Worm (Caenorhabditis elegans) whole organism, early embryonic: ENCODE results near the gene lrpc-1.

Experiments
- B0310.2 ChIP-seq: sonication (generic microtip); optimal IDR thresholded peaks from 2 replicates; lab custom pipeline; 2016; ENCODE audit warnings: mild to moderate bottlenecking, missing genetic modification characterization, missing compliant biosample characterization
- F13C5.2 ChIP-seq: sonication (generic microtip); optimal IDR thresholded peaks from 2 replicates; lab custom pipeline; 2017; ENCODE audit warnings: mild to moderate bottlenecking, missing genetic modification characterization, inconsistent platforms, missing compliant biosample characterization
- aly-1 ChIP-seq: sonication (generic microtip); optimal IDR thresholded peaks from 2 replicates; lab custom pipeline; 2016; ENCODE audit warnings: missing genetic modification characterization, missing compliant biosample characterization
- ama-1 ChIP-seq: fragments of 150-350 bp; optimal IDR thresholded peaks from 2 replicates; lab custom pipeline; 2014
- ceh-13 ChIP-seq: fragments of 200-800 bp; sonication (Bioruptor generic); optimal IDR thresholded peaks from 2 replicates; lab custom pipeline; 2018; ENCODE audit warnings: mild to moderate bottlenecking, missing genetic modification characterization, missing compliant biosample characterization
- ceh-36 ChIP-seq: sonication (generic microtip); optimal IDR thresholded peaks from 2 replicates; lab custom pipeline; 2016; ENCODE audit warnings: missing genetic modification characterization, inconsistent platforms, missing compliant biosample characterization
- ets-7 ChIP-seq: sonication (generic microtip); optimal IDR thresholded peaks from 2 replicates; lab custom pipeline; 2016; ENCODE audit warnings: missing genotype, missing genetic modification characterization, missing compliant biosample characterization
- flt-1 ChIP-seq: fragments of 200-800 bp; sonication (Bioruptor generic); IDR thresholded peaks from 2 replicates; pipeline ENCODE4 v1.3.6; 2022; ENCODE audit warnings: missing genetic modification characterization, missing compliant biosample characterization
- hmbx-1 ChIP-seq: sonication (generic microtip); optimal IDR thresholded peaks from 2 replicates; lab custom pipeline; 2016; ENCODE audit warnings: mild to moderate bottlenecking, missing genetic modification characterization, missing compliant biosample characterization
- hmg-4 ChIP-seq: fragments of 200-800 bp; sonication (Bioruptor generic); optimal IDR thresholded peaks from 2 replicates; lab custom pipeline; 2018; ENCODE audit warnings: mild to moderate bottlenecking, missing genetic modification characterization, missing compliant biosample characterization
- hnd-1 ChIP-seq: sonication (generic microtip); optimal IDR thresholded peaks from 2 replicates; lab custom pipeline; 2016; ENCODE audit warnings: missing genetic modification characterization, missing compliant biosample characterization
- pes-1 ChIP-seq: fragments of 200-800 bp; sonication (Bioruptor generic); IDR thresholded peaks from 2 replicates; pipeline ENCODE4 v1.3.6; 2022; ENCODE audit warnings: missing genetic modification reagents, missing genetic modification characterization, missing compliant biosample characterization
- scrt-1 ChIP-seq: fragments of 200-800 bp; sonication (Bioruptor generic); IDR thresholded peaks from 2 replicates; pipeline ENCODE4 v1.3.6; 2022; ENCODE audit warnings: missing genetic modification characterization, missing compliant biosample characterization
- sea-1 ChIP-seq: fragments of 200-800 bp; sonication (Bioruptor generic); conservative IDR thresholded peaks from 2 replicates; pipeline ENCODE4 v1.3.6; 2022; ENCODE audit warnings: missing genetic modification characterization, missing compliant biosample characterization
- tbx-11 ChIP-seq: fragments of 200-800 bp; sonication (Bioruptor generic); IDR thresholded peaks from 2 replicates; pipeline ENCODE4 v1.3.6; 2022; ENCODE audit warnings: missing genetic modification characterization, missing compliant biosample characterization
- tbx-37 ChIP-seq: fragments of 200-800 bp; sonication (Bioruptor generic); conservative IDR thresholded peaks from 2 replicates; pipeline ENCODE4 v1.3.6; 2022; ENCODE audit warnings: missing genetic modification reagents, missing genetic modification characterization, missing compliant biosample characterization
- tra-4 ChIP-seq: sonication (generic microtip); optimal IDR thresholded peaks from 2 replicates; lab custom pipeline; 2017; ENCODE audit warnings: missing genetic modification characterization, missing compliant biosample characterization

lrpc-1 gene

DNA sequence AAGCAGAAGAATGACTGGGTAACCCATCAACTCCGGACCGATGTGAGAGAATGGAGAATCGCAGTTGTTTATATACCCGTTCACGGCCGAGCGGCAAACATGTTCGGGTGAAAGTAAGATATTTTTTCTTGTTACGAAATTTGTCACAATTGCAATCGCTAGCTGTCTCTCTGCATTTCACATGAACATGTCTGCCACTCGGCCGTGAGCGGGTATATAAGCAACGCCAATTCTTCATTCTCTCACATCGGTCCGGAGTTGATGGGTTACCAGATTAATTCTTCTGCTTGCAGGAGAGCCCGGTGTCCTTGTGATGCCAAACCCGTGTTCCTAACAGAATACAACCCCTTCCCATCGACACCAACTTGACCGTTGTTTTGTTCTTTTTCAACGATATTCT lies 26.0 kb downstream of the lrpc-1 start:
- TF ChIP-seq pes-1 (GFP tag; lab: Robert Waterston, UW) (no peak), tbx-37 (GFP tag; lab: Robert Waterston, UW) (no peak), B0310.2 (tag; lab: Kevin White, UChicago) (no peak), hnd-1 (tag; lab: Kevin White, UChicago) (no peak), F13C5.2 (tag; lab: Kevin White, UChicago) (no peak), flt-1 (no peak), ceh-36 (tag; lab: Kevin White, UChicago) (no peak), ceh-13 (GFP tag; lab: Kevin White, UChicago) (no peak)

DNA sequence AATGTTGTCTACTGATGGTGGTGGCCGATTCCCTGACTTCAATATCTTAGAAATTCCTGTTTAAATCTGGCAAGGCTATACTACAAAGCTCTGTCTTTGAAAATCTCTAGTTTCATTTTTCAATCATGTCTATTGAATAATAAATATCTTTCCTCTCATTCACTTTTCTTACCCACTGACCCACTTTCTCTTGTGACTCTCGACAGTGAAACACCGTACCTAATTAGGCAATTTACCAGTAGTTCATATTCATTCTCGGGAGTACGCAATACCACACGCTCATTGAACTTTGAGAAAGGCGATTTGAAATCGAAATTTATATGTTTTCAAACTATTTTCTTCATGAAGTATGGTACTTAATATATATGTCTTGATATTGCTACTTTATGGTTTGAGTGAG lies 28.2 kb downstream of the lrpc-1 start, which contains the start of gene CD4.11:
Gene CD4.11 (plus strand): TSS at position 301 of the 400 bp plus-strand sequence.
- TF ChIP-seq scrt-1 (GFP tag; lab: Robert Waterston, UW) (no peak), tbx-37 (GFP tag; lab: Robert Waterston, UW) (no peak), tra-4 (no peak), hmbx-1 (tag; lab: Kevin White, UChicago) (no peak), ceh-13 (GFP tag; lab: Kevin White, UChicago) (no peak), tbx-11 (GFP tag; lab: Robert Waterston, UW) (no peak), flt-1 (no peak), F13C5.2 (tag; lab: Kevin White, UChicago) (no peak), ceh-36 (tag; lab: Kevin White, UChicago) (no peak), ets-7 (tag; lab: Kevin White, UChicago) (no peak), ama-1 (lab: Kevin White, UChicago) (no peak), hmg-4 (GFP tag; lab: Kevin White, UChicago) (no peak), sea-1 (GFP tag; lab: Robert Waterston, UW) (no peak), hnd-1 (tag; lab: Kevin White, UChicago) (no peak), B0310.2 (tag; lab: Kevin White, UChicago) (no peak), pes-1 (GFP tag; lab: Robert Waterston, UW) (no peak)

DNA sequence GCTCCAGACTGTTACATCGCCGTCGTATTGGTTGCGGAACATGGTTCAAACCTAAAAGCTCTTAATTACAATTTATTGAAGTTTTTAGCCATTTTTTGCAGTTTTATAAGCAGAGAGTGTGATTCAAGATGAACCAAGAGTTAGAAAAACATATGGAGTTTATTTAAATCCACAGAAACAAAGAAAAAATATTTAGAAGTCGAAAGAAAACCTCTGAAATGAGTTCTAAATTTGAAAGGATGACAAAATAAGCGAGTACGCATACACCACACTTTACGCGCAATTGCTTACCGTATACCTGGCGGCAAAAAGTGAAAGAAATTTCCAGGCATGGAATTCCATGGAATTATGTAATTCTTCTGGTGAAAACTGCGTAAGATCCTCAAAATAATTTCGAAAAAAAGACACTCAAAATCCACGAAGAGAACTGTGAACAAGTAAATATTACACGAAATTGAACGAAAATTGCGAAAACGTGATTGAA lies 28.7 kb downstream of the lrpc-1 start, which contains the start of gene pas-6:
Gene pas-6 (minus strand): TSS at position 51 of the 484 bp plus-strand sequence.
- TF ChIP-seq F13C5.2 (tag; lab: Kevin White, UChicago): peak; percentile 24
- TF ChIP-seq ceh-13 (GFP tag; lab: Kevin White, UChicago): no peak

DNA sequence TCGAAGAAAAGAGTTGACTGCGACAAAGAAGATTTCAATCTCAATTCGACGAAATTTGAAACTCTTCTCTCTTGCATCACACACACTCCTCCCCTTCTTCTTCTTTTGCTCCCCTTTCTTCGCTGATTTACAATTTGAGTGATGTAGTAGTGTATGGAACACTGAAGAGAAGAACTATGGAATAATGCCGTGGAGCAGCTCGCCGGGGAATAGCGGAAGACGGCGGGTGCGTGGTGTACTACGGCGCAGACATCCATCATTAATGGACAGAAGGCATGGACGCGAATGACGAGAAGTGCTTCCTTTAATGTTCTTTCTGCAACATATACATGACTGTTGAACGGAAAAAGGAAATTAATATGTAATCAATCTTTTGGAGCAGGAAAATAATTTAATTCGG lies 30.1 kb downstream of the lrpc-1 start:
- TF ChIP-seq tbx-11 (GFP tag; lab: Robert Waterston, UW) (no peak), flt-1 (no peak), aly-1 (tag; lab: Kevin White, UChicago) (no peak), F13C5.2 (tag; lab: Kevin White, UChicago) (no peak), ceh-36 (tag; lab: Kevin White, UChicago) (no peak), hmg-4 (GFP tag; lab: Kevin White, UChicago) (no peak), hmbx-1 (tag; lab: Kevin White, UChicago) (no peak), tra-4 (no peak), hnd-1 (tag; lab: Kevin White, UChicago) (no peak), tbx-37 (GFP tag; lab: Robert Waterston, UW) (no peak), ceh-13 (GFP tag; lab: Kevin White, UChicago) (no peak)

DNA sequence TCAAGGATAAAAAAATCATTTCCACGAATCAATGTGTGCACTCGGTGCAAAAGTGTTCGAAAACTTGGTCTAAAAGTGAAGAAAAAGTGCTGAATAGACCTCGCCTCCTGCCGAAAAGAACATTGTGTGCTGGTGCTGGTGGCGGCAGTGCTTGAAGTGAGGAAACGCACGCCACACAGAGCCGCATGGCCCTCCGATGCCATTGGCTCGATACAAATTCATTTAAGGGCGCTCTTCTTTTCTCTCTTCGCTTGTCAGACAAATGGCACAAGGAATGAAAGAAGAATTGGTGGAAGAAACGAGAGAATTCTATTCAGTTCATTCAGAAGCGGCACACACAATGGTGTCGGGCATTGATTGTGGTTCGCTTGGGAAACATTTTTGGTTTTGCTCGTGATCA lies 30.7 kb downstream of the lrpc-1 start:
- no peak for TF ChIP-seq F13C5.2 (tag; lab: Kevin White, UChicago)
- no peak for TF ChIP-seq hmbx-1 (tag; lab: Kevin White, UChicago)
- no peak for TF ChIP-seq tra-4
- no peak for TF ChIP-seq tbx-37 (GFP tag; lab: Robert Waterston, UW)
- TF ChIP-seq pes-1 (GFP tag; lab: Robert Waterston, UW): no peak
- no peak for TF ChIP-seq ceh-36 (tag; lab: Kevin White, UChicago)
- no peak for TF ChIP-seq ceh-13 (GFP tag; lab: Kevin White, UChicago)
- TF ChIP-seq ets-7 (tag; lab: Kevin White, UChicago): no peak
- TF ChIP-seq B0310.2 (tag; lab: Kevin White, UChicago): no peak
- no peak for TF ChIP-seq hmg-4 (GFP tag; lab: Kevin White, UChicago)

DNA sequence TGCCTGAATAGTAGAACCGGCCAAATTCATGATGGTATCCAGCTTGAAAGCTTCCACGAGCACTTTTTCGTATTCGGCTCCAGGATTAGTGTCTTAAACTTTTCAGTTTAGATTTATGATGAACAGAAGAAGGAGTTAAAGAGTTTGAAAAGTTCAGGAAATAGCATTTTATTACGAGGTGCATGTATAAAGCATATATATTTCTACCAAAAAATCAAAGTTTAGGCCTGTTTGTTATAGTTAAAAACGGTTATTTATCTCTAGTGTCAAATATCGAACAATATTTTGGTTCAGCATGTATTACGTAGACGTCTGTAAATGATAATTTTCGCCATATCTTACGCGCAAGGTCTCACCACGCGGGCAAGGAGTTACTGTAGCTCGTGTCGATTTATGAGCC lies 31.7 kb downstream of the lrpc-1 start, which contains the start of gene klc-2:
Gene klc-2 (minus strand): TSS at position 101 of the 400 bp plus-strand sequence.
- TF ChIP-seq pes-1 (GFP tag; lab: Robert Waterston, UW) (no peak), flt-1 (no peak), B0310.2 (tag; lab: Kevin White, UChicago) (no peak), ceh-13 (GFP tag; lab: Kevin White, UChicago) (no peak), ceh-36 (tag; lab: Kevin White, UChicago) (no peak), tbx-37 (GFP tag; lab: Robert Waterston, UW) (no peak), hmg-4 (GFP tag; lab: Kevin White, UChicago) (no peak)

DNA sequence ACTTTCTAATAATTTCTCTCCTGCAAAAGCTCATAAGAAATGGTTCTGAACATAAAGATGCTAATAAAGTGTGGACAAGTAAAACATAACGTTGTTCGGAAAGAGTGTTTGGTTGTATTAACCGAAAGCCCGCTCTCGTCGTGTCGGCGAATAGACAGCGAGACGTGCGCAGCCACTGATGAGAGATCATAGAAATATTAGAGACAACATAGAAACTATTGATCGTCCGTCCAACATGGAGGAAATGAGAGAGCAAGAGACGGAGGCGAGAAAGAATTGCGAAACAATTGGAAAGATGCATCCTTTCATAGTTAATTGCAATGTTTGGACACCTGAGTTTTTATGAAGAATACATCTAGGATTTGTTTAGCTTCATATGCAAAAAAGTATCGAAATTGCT lies 32.5 kb downstream of the lrpc-1 start:
- TF ChIP-seq hnd-1 (tag; lab: Kevin White, UChicago) (no peak), F13C5.2 (tag; lab: Kevin White, UChicago) (peak; percentile 40)

DNA sequence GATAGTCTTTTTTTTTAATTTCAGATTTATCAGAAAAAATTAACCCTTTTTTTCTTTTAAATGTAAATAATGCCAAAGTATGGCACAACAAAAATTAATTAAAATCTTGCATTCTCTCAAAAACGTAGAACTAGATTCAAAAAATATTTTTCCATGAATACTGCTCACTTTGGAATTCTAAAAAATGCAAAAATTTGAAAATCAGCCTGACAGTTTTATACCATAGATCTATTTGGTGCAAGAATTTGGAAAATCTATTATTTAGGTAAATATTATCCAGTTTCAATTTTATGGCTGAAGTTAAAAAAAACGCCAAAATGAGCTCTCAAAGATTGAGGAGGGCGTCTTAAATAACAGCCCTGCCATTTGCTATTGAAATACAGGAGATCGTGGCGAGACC lies 33.3 kb downstream of the lrpc-1 start:
- TF ChIP-seq F13C5.2 (tag; lab: Kevin White, UChicago) (no peak), pes-1 (GFP tag; lab: Robert Waterston, UW) (no peak), ama-1 (lab: Kevin White, UChicago) (no peak)
